Fruit fly (Drosophila melanogaster) whole organism, embryonic: ENCODE measurements around the gene CG9150.

Source experiments
- Adf1 ChIP-seq: fragments of 200-800 bp; sonication (Bioruptor generic); IDR thresholded peaks from 2 replicates; pipeline ENCODE4 v1.3.6; 2022; ENCODE audit warnings: missing biosample characterization, missing genetic modification characterization
- CG11696 ChIP-seq: fragments of 200-800 bp; sonication (Bioruptor generic); IDR thresholded peaks from 2 replicates; pipeline ENCODE4 v1.3.6; 2022; ENCODE audit warnings: missing biosample characterization, missing genetic modification characterization
- CG14710 ChIP-seq: fragments of 200-800 bp; sonication (Bioruptor generic); optimal IDR thresholded peaks from 3 replicates; lab custom pipeline; 2019; ENCODE audit warnings: missing biosample characterization, mild to moderate bottlenecking, missing genetic modification characterization, moderate library complexity
- CG15601 ChIP-seq: fragments of 200-800 bp; sonication (Bioruptor generic); optimal IDR thresholded peaks from 3 replicates; lab custom pipeline; 2019; ENCODE audit warnings: missing biosample characterization, mild to moderate bottlenecking, missing genetic modification characterization, moderate library complexity
- CG17361 ChIP-seq: fragments of 200-800 bp; sonication (Bioruptor generic); IDR thresholded peaks from 3 replicates; pipeline ENCODE4 v1.3.6; 2022; ENCODE audit warnings: missing biosample characterization, missing genetic modification characterization
- CG17829 ChIP-seq: fragments of 200-800 bp; optimal IDR thresholded peaks from 2 replicates; lab custom pipeline; 2019; ENCODE audit warnings: missing biosample characterization, mild to moderate bottlenecking, missing genetic modification characterization, moderate library complexity
- CG18262 ChIP-seq: fragments of 200-800 bp; optimal IDR thresholded peaks from 3 replicates; lab custom pipeline; 2019; ENCODE audit warnings: missing biosample characterization, mild to moderate bottlenecking, missing genetic modification characterization, moderate library complexity
- CG18619 ChIP-seq: fragments of 200-800 bp; sonication (Bioruptor generic); optimal IDR thresholded peaks from 3 replicates; lab custom pipeline; 2017; ENCODE audit warnings: missing biosample characterization, mild to moderate bottlenecking, missing genetic modification characterization
- CG2116 ChIP-seq: fragments of 200-800 bp; sonication (Bioruptor generic); optimal IDR thresholded peaks from 3 replicates; lab custom pipeline; 2018; ENCODE audit warnings: missing biosample characterization, mild to moderate bottlenecking, missing genetic modification characterization
- CG2120 ChIP-seq: fragments of 200-800 bp; sonication (Bioruptor generic); optimal IDR thresholded peaks from 3 replicates; lab custom pipeline; 2016; ENCODE audit warnings: missing biosample characterization, missing genetic modification characterization
- CG2202 ChIP-seq: fragments of 200-800 bp; sonication (Bioruptor generic); optimal IDR thresholded peaks from 2 replicates; lab custom pipeline; 2018; ENCODE audit warnings: missing biosample characterization, mild to moderate bottlenecking, missing genetic modification characterization
- CG2712 ChIP-seq: fragments of 200-800 bp; optimal IDR thresholded peaks from 3 replicates; lab custom pipeline; 2019; ENCODE audit warnings: missing biosample characterization, mild to moderate bottlenecking, missing genetic modification characterization, moderate library complexity
- CG2889 ChIP-seq: fragments of 200-800 bp; sonication (Bioruptor generic); IDR thresholded peaks from 3 replicates; pipeline ENCODE4 v1.3.6; 2022; ENCODE audit warnings: missing biosample characterization, missing genetic modification characterization
- CG31224 ChIP-seq: fragments of 200-800 bp; sonication (Bioruptor generic); IDR thresholded peaks from 2 replicates; pipeline ENCODE4 v1.3.6; 2022; ENCODE audit warnings: missing biosample characterization, missing genetic modification characterization
- CG4707 ChIP-seq: fragments of 200-800 bp; sonication (Bioruptor generic); optimal IDR thresholded peaks from 2 replicates; lab custom pipeline; 2018; ENCODE audit warnings: missing biosample characterization, mild to moderate bottlenecking, missing genetic modification characterization, moderate library complexity
- CG5180 ChIP-seq: fragments of 200-800 bp; sonication (Bioruptor generic); optimal IDR thresholded peaks from 3 replicates; lab custom pipeline; 2017; ENCODE audit warnings: missing biosample characterization, missing genetic modification characterization, mild to moderate bottlenecking, moderate library complexity, missing genetic modification reagents
- CG7786 ChIP-seq: fragments of 200-800 bp; sonication (Bioruptor generic); optimal IDR thresholded peaks from 2 replicates; lab custom pipeline; 2016; ENCODE audit warnings: missing biosample characterization, missing genetic modification characterization
- CG7987 ChIP-seq: fragments of 200-800 bp; sonication (Bioruptor generic); optimal IDR thresholded peaks from 2 replicates; lab custom pipeline; 2018; ENCODE audit warnings: missing biosample characterization, mild to moderate bottlenecking, missing genetic modification characterization, moderate library complexity
- CG8290 ChIP-seq, 3 experiments: fragments of 200-800 bp; sonication (Bioruptor generic); optimal IDR thresholded peaks; 2 replicates each; lab custom pipeline; 2016 to 2019; ENCODE audit warnings: missing biosample characterization in 3 of 3, missing genetic modification characterization in 3 of 3, mild to moderate bottlenecking in 2 of 3, moderate library complexity in 1 of 3
- CG8359 ChIP-seq: fragments of 200-800 bp; sonication (Bioruptor generic); optimal IDR thresholded peaks from 2 replicates; lab custom pipeline; 2017; ENCODE audit warnings: missing biosample characterization, mild to moderate bottlenecking, missing genetic modification characterization, borderline replicate concordance
- CG8765 ChIP-seq: fragments of 200-800 bp; sonication (Bioruptor generic); IDR thresholded peaks from 2 replicates; pipeline ENCODE4 v1.3.6; 2022; ENCODE audit warnings: missing biosample characterization, missing genetic modification characterization
- Dbx ChIP-seq: fragments of 200-800 bp; sonication (Bioruptor generic); IDR thresholded peaks from 3 replicates; pipeline ENCODE4 v1.3.6; 2022; ENCODE audit warnings: missing biosample characterization, missing genetic modification characterization
- HLH3B ChIP-seq: fragments of 200-800 bp; sonication (Bioruptor generic); IDR thresholded peaks from 2 replicates; pipeline ENCODE4 v1.3.6; 2022; ENCODE audit warnings: missing biosample characterization, missing genetic modification characterization
- HLHmδ ChIP-seq: fragments of 200-800 bp; sonication (Bioruptor generic); optimal IDR thresholded peaks from 2 replicates; lab custom pipeline; 2018; ENCODE audit warnings: missing biosample characterization, mild to moderate bottlenecking, missing genetic modification characterization, moderate library complexity
- Hey ChIP-seq: fragments of 200-800 bp; sonication (Bioruptor generic); optimal IDR thresholded peaks from 3 replicates; lab custom pipeline; 2018; ENCODE audit warnings: missing biosample characterization, mild to moderate bottlenecking, missing genetic modification characterization
- Hr78 ChIP-seq, 2 experiments: fragments of 200-800 bp in 1 of 2; fragments of >200 bp in 1 of 2; sonication (Bioruptor generic) in 1 of 2; optimal IDR thresholded peaks; 2 replicates each; lab custom pipeline; 2017 to 2019; ENCODE audit warnings: missing biosample characterization in 2 of 2, missing genetic modification characterization in 2 of 2, mild to moderate bottlenecking in 1 of 2, moderate library complexity in 1 of 2
- Lpt ChIP-seq: fragments of >200 bp; optimal IDR thresholded peaks from 2 replicates; lab custom pipeline; 2018; ENCODE audit warnings: missing biosample characterization, missing genetic modification characterization
- Myb ChIP-seq: fragments of 200-800 bp; sonication (Bioruptor generic); optimal IDR thresholded peaks from 2 replicates; lab custom pipeline; 2016; ENCODE audit warnings: missing biosample characterization, missing genetic modification characterization
- NC2β ChIP-seq: fragments of 200-800 bp; sonication (Bioruptor generic); optimal IDR thresholded peaks from 2 replicates; lab custom pipeline; 2016; ENCODE audit warnings: missing biosample characterization, missing genetic modification characterization
- Oli ChIP-seq: fragments of 200-800 bp; sonication (Bioruptor generic); optimal IDR thresholded peaks from 2 replicates; lab custom pipeline; 2018; ENCODE audit warnings: missing biosample characterization, mild to moderate bottlenecking, missing genetic modification characterization, moderate library complexity
- Opbp ChIP-seq: fragments of 200-800 bp; sonication (Bioruptor generic); IDR thresholded peaks from 3 replicates; pipeline ENCODE4 v1.3.6; 2022; ENCODE audit warnings: missing biosample characterization, missing genetic modification characterization; ENCODE audit not compliant: partially characterized antibody
- Stat92E ChIP-seq, 3 experiments: fragments of >200 bp in 2 of 3; fragments of 200-800 bp in 1 of 3; sonication (Bioruptor generic) in 1 of 3; optimal IDR thresholded peaks; 2 replicates each; lab custom pipeline; 2017 to 2019; ENCODE audit warnings: missing biosample characterization in 3 of 3, missing genetic modification characterization in 3 of 3, mild to moderate bottlenecking in 1 of 3, moderate library complexity in 1 of 3
- chif ChIP-seq, 2 experiments: fragments of 200-800 bp; sonication (Bioruptor generic); optimal IDR thresholded peaks; 3 replicates each; lab custom pipeline; 2016; ENCODE audit warnings: missing biosample characterization in 2 of 2, missing genetic modification characterization in 2 of 2
- cwo ChIP-seq: fragments of 200-800 bp; sonication (Bioruptor generic); optimal IDR thresholded peaks from 3 replicates; lab custom pipeline; 2017; ENCODE audit warnings: missing biosample characterization, missing genetic modification characterization, mild to moderate bottlenecking, moderate library complexity, missing genetic modification reagents
- hbn ChIP-seq: fragments of 200-800 bp; sonication (Bioruptor generic); IDR thresholded peaks from 2 replicates; pipeline ENCODE4 v1.3.6; 2022; ENCODE audit warnings: missing biosample characterization, missing genetic modification characterization; ENCODE audit not compliant: partially characterized antibody
- jumu ChIP-seq: fragments of 200-800 bp; sonication (Bioruptor generic); optimal IDR thresholded peaks from 3 replicates; lab custom pipeline; 2016; ENCODE audit warnings: missing biosample characterization, missing genetic modification characterization
- lov ChIP-seq, 2 experiments: fragments of 200-800 bp in 1 of 2; fragments of >200 bp in 1 of 2; sonication (Bioruptor generic) in 1 of 2; IDR thresholded peaks in 1 of 2; optimal IDR thresholded peaks in 1 of 2; 2 replicates in 1 of 2; 3 replicates in 1 of 2; pipeline versions ENCODE4 v1.3.6 to Lab custom; 2017 to 2022; ENCODE audit warnings: missing biosample characterization in 1 of 2, missing genetic modification characterization in 1 of 2
- maf-S ChIP-seq: fragments of 200-800 bp; sonication (Bioruptor generic); optimal IDR thresholded peaks from 2 replicates; lab custom pipeline; 2016; ENCODE audit warnings: missing biosample characterization, missing genetic modification characterization
- nom ChIP-seq: fragments of 200-800 bp; sonication (Bioruptor generic); optimal IDR thresholded peaks from 2 replicates; lab custom pipeline; 2017; ENCODE audit warnings: missing biosample characterization, missing genetic modification characterization, mild to moderate bottlenecking, moderate library complexity, missing genetic modification reagents
- oc ChIP-seq: fragments of 200-800 bp; sonication (Bioruptor generic); optimal IDR thresholded peaks from 2 replicates; lab custom pipeline; 2018; ENCODE audit warnings: missing biosample characterization, mild to moderate bottlenecking, missing genetic modification characterization, moderate library complexity
- odd ChIP-seq: fragments of 200-800 bp; sonication (Bioruptor generic); optimal IDR thresholded peaks from 2 replicates; lab custom pipeline; 2017; ENCODE audit warnings: missing biosample characterization, mild to moderate bottlenecking, missing genetic modification characterization
- pb ChIP-seq: fragments of 200-800 bp; sonication (Bioruptor generic); optimal IDR thresholded peaks from 3 replicates; lab custom pipeline; 2016; ENCODE audit warnings: missing biosample characterization, missing genetic modification characterization
- pnt ChIP-seq: fragments of 200-800 bp; sonication (Bioruptor generic); optimal IDR thresholded peaks from 3 replicates; lab custom pipeline; 2016; ENCODE audit warnings: missing biosample characterization, missing genetic modification characterization
- rib ChIP-seq: fragments of 200-800 bp; sonication (Bioruptor generic); IDR thresholded peaks from 2 replicates; pipeline ENCODE4 v1.3.6; 2022; ENCODE audit warnings: missing biosample characterization, missing genetic modification characterization
- row ChIP-seq: fragments of 200-800 bp; sonication (Bioruptor generic); IDR thresholded peaks from 3 replicates; pipeline ENCODE4 v1.3.6; 2022; ENCODE audit warnings: missing biosample characterization, missing genetic modification characterization
- ssp ChIP-seq: fragments of 200-800 bp; sonication (Bioruptor generic); IDR thresholded peaks from 2 replicates; pipeline ENCODE4 v1.3.6; 2022; ENCODE audit warnings: missing biosample characterization, missing genetic modification characterization
- vvl ChIP-seq: fragments of 200-800 bp; sonication (Bioruptor generic); IDR thresholded peaks from 2 replicates; pipeline ENCODE4 v1.3.6; 2022; ENCODE audit warnings: missing biosample characterization, missing genetic modification characterization
- wdn ChIP-seq: fragments of 200-800 bp; sonication (Bioruptor generic); IDR thresholded peaks from 2 replicates; pipeline ENCODE4 v1.3.6; 2022; ENCODE audit warnings: missing biosample characterization, missing genetic modification characterization

Gene CG9150

dm6 chr2L:6078757-6079351 is 10.5 kb upstream of the CG9150 start (continued):
- TF ChIP-seq CG5180 (GFP tag; lab: Kevin White, UChicago), result peak; percentile 2
- TF ChIP-seq CG18262 (tag; lab: Kevin White, UChicago), result peak; percentile 5
- peak; percentile 90 for TF ChIP-seq HLHmδ
- no peak for TF ChIP-seq Oli
- no peak for TF ChIP-seq NC2β (GFP tag; lab: Kevin White, UChicago)
- TF ChIP-seq pb, result no peak
- no peak for TF ChIP-seq CG2202 (tag; lab: Kevin White, UChicago)
- no peak for TF ChIP-seq Dbx (GFP tag; lab: Robert Waterston, UW)
- TF ChIP-seq lov (optimal IDR thresholded peaks at IDR 0.05; lab: Kevin White, UChicago), result no peak
- no peak for TF ChIP-seq lov (GFP tag; IDR thresholded peaks at IDR 0.05; lab: Robert Waterston, UW)
- no peak for TF ChIP-seq CG7786 (GFP tag; lab: Kevin White, UChicago)
- TF ChIP-seq CG17829, result peak; percentile 46
- TF ChIP-seq CG8765 (GFP tag; lab: Robert Waterston, UW), result peak; percentile 39; the same call in 1 of the 2 replicates
- TF ChIP-seq odd (GFP tag; lab: Kevin White, UChicago), result no peak
- no peak for TF ChIP-seq CG11696
- peak; percentile 67 for TF ChIP-seq Hey (tag; lab: Kevin White, UChicago)
- TF ChIP-seq hbn, result no peak
- no peak for TF ChIP-seq HLH3B (GFP tag; lab: Robert Waterston, UW)
- peak; percentile 69 for TF ChIP-seq CG7987 (GFP tag; lab: Kevin White, UChicago)
- TF ChIP-seq wdn (GFP tag; lab: Robert Waterston, UW), result no peak
- no peak for TF ChIP-seq CG2889 (GFP tag; lab: Robert Waterston, UW)
- TF ChIP-seq Adf1 (GFP tag; lab: Robert Waterston, UW), result no peak
- no peak for TF ChIP-seq jumu (GFP tag; lab: Kevin White, UChicago)
- TF ChIP-seq Hr78 (GFP tag; optimal IDR thresholded peaks at IDR 0.05; lab: Kevin White, UChicago), result peak in 1 of 2 experiments; percentile 34
- TF ChIP-seq Myb (GFP tag; lab: Kevin White, UChicago), result no peak
- TF ChIP-seq CG17361 (GFP tag; lab: Robert Waterston, UW), result no peak
- peak; percentile 92 for TF ChIP-seq Lpt (GFP tag; lab: Kevin White, UChicago)
- no peak for TF ChIP-seq CG4707 (GFP tag; lab: Kevin White, UChicago)
- TF ChIP-seq rib (GFP tag; lab: Robert Waterston, UW), result peak; percentile 92
- TF ChIP-seq row (GFP tag; lab: Robert Waterston, UW), result no peak
- TF ChIP-seq chif (GFP tag; optimal IDR thresholded peaks at IDR 0.05; lab: Kevin White, UChicago), result no peak
- TF ChIP-seq Stat92E (GFP tag; optimal IDR thresholded peaks at IDR 0.05; lab: Kevin White, UChicago), result peak in 1 of 3 experiments; percentile 47
- no peak for TF ChIP-seq CG2120
- peak; percentile 5 for TF ChIP-seq nom (GFP tag; lab: Kevin White, UChicago)
- no peak for TF ChIP-seq CG15601 (tag; lab: Kevin White, UChicago)
- peak; percentile 70 for TF ChIP-seq oc (tag; lab: Kevin White, UChicago)
- TF ChIP-seq CG18619 (GFP tag; lab: Kevin White, UChicago), result no peak
- TF ChIP-seq pnt (GFP tag; lab: Kevin White, UChicago), result no peak
- peak; percentile 17 for TF ChIP-seq CG2712 (tag; lab: Kevin White, UChicago)
- no peak for TF ChIP-seq CG2116
- TF ChIP-seq vvl (GFP tag; lab: Robert Waterston, UW), result peak; percentile 50; the same call in 1 of the 2 replicates
- TF ChIP-seq CG8290 (GFP tag; optimal IDR thresholded peaks at IDR 0.05; lab: Kevin White, UChicago), result no peak
- TF ChIP-seq CG8290 (tag; optimal IDR thresholded peaks at IDR 0.05; lab: Kevin White, UChicago), result no peak
- TF ChIP-seq ssp (GFP tag; lab: Robert Waterston, UW), result no peak
- TF ChIP-seq maf-S, result no peak
- TF ChIP-seq cwo (GFP tag; lab: Kevin White, UChicago), result peak; percentile 98
- no peak for TF ChIP-seq CG8359 (GFP tag; lab: Kevin White, UChicago)
- TF ChIP-seq Opbp, result peak; percentile 64; the same call in 1 of the 3 replicates
- TF ChIP-seq CG14710 (tag; lab: Kevin White, UChicago), result peak; percentile 27
- no peak for TF ChIP-seq CG31224 (GFP tag; lab: Robert Waterston, UW)
